Worm (Caenorhabditis elegans): Measurements from ENCODE around the gene him-17.

DNA sequence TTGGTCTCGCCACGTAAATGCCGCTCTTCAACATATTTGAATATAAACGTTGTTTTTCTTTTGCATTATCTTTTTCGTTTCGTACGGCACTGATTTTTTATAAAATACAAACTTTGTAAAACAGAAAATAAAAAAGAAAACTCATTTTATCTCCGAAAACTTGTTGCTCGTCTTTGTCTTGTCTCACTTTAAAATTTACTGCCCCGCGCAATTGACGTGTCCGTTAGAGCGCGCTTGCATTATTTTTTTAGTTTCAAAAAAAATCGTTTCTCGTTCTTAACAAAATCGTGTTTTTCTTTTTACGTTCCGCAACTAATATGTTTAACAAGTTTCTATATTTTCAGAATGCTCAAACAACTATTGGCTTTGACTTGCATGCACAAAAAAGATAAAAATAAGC, 23.9 kb upstream of the him-17 start, which contains the start of gene noca-1:
- TF ChIP-seq ceh-82 (tag; optimal IDR thresholded peaks at IDR 0.05) (no peak), ama-1 (optimal IDR thresholded peaks at IDR 0.05) (no peak), nhr-111 (GFP tag; optimal IDR thresholded peaks at IDR 0.05) (no peak), nhr-77 (tag; optimal IDR thresholded peaks at IDR 0.05) (no peak), lir-3 (tag; optimal IDR thresholded peaks at IDR 0.05) (no peak), dve-1 (tag; optimal IDR thresholded peaks at IDR 0.05; ENCODE audit: insufficient read depth) (no peak), pqm-1 (tag; optimal IDR thresholded peaks at IDR 0.05) (no peak), snpc-4 (tag; optimal IDR thresholded peaks at IDR 0.05) (no peak), nhr-25 (tag; optimal IDR thresholded peaks at IDR 0.05; ENCODE audit: borderline replicate concordance, insufficient read depth) (no peak), Y5F2A.4 (GFP tag; optimal IDR thresholded peaks at IDR 0.05) (no peak), pha-4 (GFP tag; IDR thresholded peaks at IDR 0.05) (no peak), pha-4 (tag; optimal IDR thresholded peaks at IDR 0.05) (no peak), lsy-2 (tag; optimal IDR thresholded peaks at IDR 0.05) (no peak), F49E8.2 (tag; optimal IDR thresholded peaks at IDR 0.05; ENCODE audit: borderline replicate concordance) (no peak), lin-15B (tag; optimal IDR thresholded peaks at IDR 0.05) (no peak)

Data from whole organism, L4 larva.